Worm (Caenorhabditis elegans) whole organism, late embryonic: ENCODE results near the gene R12C12.9.

Experiments used
- C38D4.7 ChIP-seq: fragments of 200-800 bp; sonication (Bioruptor generic); optimal IDR thresholded peaks from 2 replicates; lab custom pipeline; 2018; ENCODE audit warnings: mild to moderate bottlenecking, missing genetic modification characterization, moderate library complexity, missing compliant biosample characterization
- F13H6.1 ChIP-seq: sonication (generic microtip); optimal IDR thresholded peaks from 2 replicates; lab custom pipeline; 2016; ENCODE audit warnings: missing genetic modification characterization, missing compliant biosample characterization
- K09A11.1 ChIP-seq: sonication (generic microtip); optimal IDR thresholded peaks from 2 replicates; lab custom pipeline; 2017; ENCODE audit warnings: antibody characterized with exemption, mild to moderate bottlenecking, missing genetic modification characterization, missing compliant biosample characterization; ENCODE audit not compliant: insufficient read depth
- T23F11.4 ChIP-seq: fragments of 200-800 bp; sonication (Bioruptor generic); optimal IDR thresholded peaks from 2 replicates; lab custom pipeline; 2018; ENCODE audit warnings: mild to moderate bottlenecking, missing genetic modification characterization, missing compliant biosample characterization
- Y22D7AL.16 ChIP-seq: sonication (generic microtip); optimal IDR thresholded peaks from 2 replicates; lab custom pipeline; 2016; ENCODE audit warnings: missing genetic modification characterization, missing compliant biosample characterization
- ahr-1 ChIP-seq: sonication (generic microtip); optimal IDR thresholded peaks from 2 replicates; lab custom pipeline; 2016; ENCODE audit warnings: missing genetic modification characterization, missing compliant biosample characterization
- ama-1 ChIP-seq: fragments of 150-350 bp; optimal IDR thresholded peaks from 2 replicates; lab custom pipeline; 2014
- ceh-14 ChIP-seq: sonication (generic microtip); optimal IDR thresholded peaks from 2 replicates; lab custom pipeline; 2016; ENCODE audit warnings: missing genotype, missing genetic modification characterization, missing compliant biosample characterization
- ceh-18 ChIP-seq: sonication (generic microtip); optimal IDR thresholded peaks from 2 replicates; lab custom pipeline; 2016; ENCODE audit warnings: missing genetic modification characterization, missing compliant biosample characterization
- ceh-19 ChIP-seq: fragments of 200-800 bp; sonication (Bioruptor generic); optimal IDR thresholded peaks from 2 replicates; lab custom pipeline; 2018; ENCODE audit warnings: mild to moderate bottlenecking, missing genetic modification characterization, missing compliant biosample characterization
- ceh-30 ChIP-seq: fragments of 150-350 bp; optimal IDR thresholded peaks from 2 replicates; lab custom pipeline; 2014; ENCODE audit warnings: missing biosample characterization, missing genetic modification characterization
- ceh-34 ChIP-seq: sonication (generic microtip); optimal IDR thresholded peaks from 2 replicates; lab custom pipeline; 2016; ENCODE audit warnings: mild to moderate bottlenecking, missing genetic modification characterization, missing compliant biosample characterization
- ceh-45 ChIP-seq: fragments of 200-800 bp; sonication (Bioruptor generic); IDR thresholded peaks from 2 replicates; pipeline ENCODE4 v1.3.6; 2022; ENCODE audit warnings: missing genetic modification reagents, missing genetic modification characterization, missing compliant biosample characterization
- ceh-9 ChIP-seq: sonication (generic microtip); optimal IDR thresholded peaks from 2 replicates; lab custom pipeline; 2016; ENCODE audit warnings: mild to moderate bottlenecking, missing genetic modification characterization, inconsistent platforms, missing compliant biosample characterization
- che-1 ChIP-seq: sonication (generic microtip); optimal IDR thresholded peaks from 2 replicates; lab custom pipeline; 2016; ENCODE audit warnings: mild to moderate bottlenecking, missing genetic modification characterization, missing compliant biosample characterization
- dmd-4 ChIP-seq: sonication (generic microtip); optimal IDR thresholded peaks from 2 replicates; lab custom pipeline; 2016; ENCODE audit warnings: borderline replicate concordance, missing genetic modification characterization, missing compliant biosample characterization
- dve-1 ChIP-seq: sonication (generic microtip); optimal IDR thresholded peaks from 2 replicates; lab custom pipeline; 2017; ENCODE audit warnings: antibody characterized with exemption, mild to moderate bottlenecking, missing genetic modification characterization, missing compliant biosample characterization
- elt-4 ChIP-seq: sonication (generic microtip); optimal IDR thresholded peaks from 2 replicates; lab custom pipeline; 2016; ENCODE audit warnings: missing genetic modification characterization, missing compliant biosample characterization
- eyg-1 ChIP-seq: sonication (generic microtip); optimal IDR thresholded peaks from 2 replicates; lab custom pipeline; 2016; ENCODE audit warnings: missing genotype, missing genetic modification characterization, missing compliant biosample characterization
- fax-1 ChIP-seq: sonication (generic microtip); optimal IDR thresholded peaks from 2 replicates; lab custom pipeline; 2016; ENCODE audit warnings: missing genotype, missing genetic modification characterization, missing compliant biosample characterization
- fkh-6 ChIP-seq: sonication (generic microtip); optimal IDR thresholded peaks from 2 replicates; lab custom pipeline; 2016; ENCODE audit warnings: missing genetic modification characterization, missing compliant biosample characterization
- hlh-13 ChIP-seq: fragments of 200-800 bp; sonication (Bioruptor generic); optimal IDR thresholded peaks from 2 replicates; lab custom pipeline; 2018; ENCODE audit warnings: mild to moderate bottlenecking, missing genetic modification characterization, missing compliant biosample characterization
- hlh-30 ChIP-seq: sonication (generic microtip); optimal IDR thresholded peaks from 2 replicates; lab custom pipeline; 2017; ENCODE audit warnings: antibody characterized with exemption, missing genetic modification characterization, missing compliant biosample characterization; ENCODE audit not compliant: insufficient read depth
- madf-2 ChIP-seq: sonication (generic microtip); optimal IDR thresholded peaks from 2 replicates; lab custom pipeline; 2017; ENCODE audit warnings: missing genetic modification characterization, missing compliant biosample characterization
- nhr-11 ChIP-seq: fragments of 150-350 bp; optimal IDR thresholded peaks from 2 replicates; lab custom pipeline; 2014; ENCODE audit warnings: missing biosample characterization, missing genetic modification characterization
- nhr-232 ChIP-seq: sonication (generic microtip); optimal IDR thresholded peaks from 2 replicates; lab custom pipeline; 2016; ENCODE audit warnings: missing genetic modification characterization, missing compliant biosample characterization
- odd-2 ChIP-seq: sonication (generic microtip); optimal IDR thresholded peaks from 2 replicates; lab custom pipeline; 2017; ENCODE audit warnings: antibody characterized with exemption, mild to moderate bottlenecking, missing genetic modification characterization, missing compliant biosample characterization
- pag-3 ChIP-seq: sonication (generic microtip); optimal IDR thresholded peaks from 2 replicates; lab custom pipeline; 2016; ENCODE audit warnings: missing compliant biosample characterization, missing genetic modification characterization, borderline replicate concordance
- pat-9 ChIP-seq: fragments of 200-800 bp; sonication (Bioruptor generic); optimal IDR thresholded peaks from 2 replicates; lab custom pipeline; 2018; ENCODE audit warnings: mild to moderate bottlenecking, missing genetic modification characterization, moderate library complexity, missing compliant biosample characterization
- pha-2 ChIP-seq: sonication (generic microtip); optimal IDR thresholded peaks from 2 replicates; lab custom pipeline; 2017; ENCODE audit warnings: mild to moderate bottlenecking, missing genetic modification characterization, missing compliant biosample characterization
- pha-4 ChIP-seq: fragments of 150-350 bp; optimal IDR thresholded peaks from 2 replicates; lab custom pipeline; 2018; ENCODE audit warnings: missing biosample characterization, missing genetic modification reagents, missing genetic modification characterization
- pros-1 ChIP-seq: fragments of 150-350 bp; optimal IDR thresholded peaks from 2 replicates; lab custom pipeline; 2014; ENCODE audit warnings: missing biosample characterization, missing genetic modification reagents, missing genetic modification characterization
- rnt-1 ChIP-seq: sonication (generic microtip); optimal IDR thresholded peaks from 2 replicates; lab custom pipeline; 2016; ENCODE audit warnings: missing genetic modification characterization, missing compliant biosample characterization
- syd-9 ChIP-seq: sonication (generic microtip); optimal IDR thresholded peaks from 2 replicates; lab custom pipeline; 2016; ENCODE audit warnings: mild to moderate bottlenecking, missing genetic modification characterization, moderate library complexity, missing compliant biosample characterization
- tbx-7 ChIP-seq: sonication (generic microtip); optimal IDR thresholded peaks from 2 replicates; lab custom pipeline; 2016; ENCODE audit warnings: missing genotype, missing genetic modification characterization, missing compliant biosample characterization
- unc-42 ChIP-seq: sonication (generic microtip); optimal IDR thresholded peaks from 2 replicates; lab custom pipeline; 2016; ENCODE audit warnings: missing genotype, missing genetic modification characterization, missing compliant biosample characterization
- unc-55 ChIP-seq: sonication (generic microtip); optimal IDR thresholded peaks from 2 replicates; lab custom pipeline; 2017; ENCODE audit warnings: missing biosample characterization, missing genetic modification reagents, missing genetic modification characterization
- ztf-16 ChIP-seq: sonication (generic microtip); optimal IDR thresholded peaks from 2 replicates; lab custom pipeline; 2017; ENCODE audit warnings: missing genetic modification characterization, missing compliant biosample characterization

R12C12.9 gene

DNA sequence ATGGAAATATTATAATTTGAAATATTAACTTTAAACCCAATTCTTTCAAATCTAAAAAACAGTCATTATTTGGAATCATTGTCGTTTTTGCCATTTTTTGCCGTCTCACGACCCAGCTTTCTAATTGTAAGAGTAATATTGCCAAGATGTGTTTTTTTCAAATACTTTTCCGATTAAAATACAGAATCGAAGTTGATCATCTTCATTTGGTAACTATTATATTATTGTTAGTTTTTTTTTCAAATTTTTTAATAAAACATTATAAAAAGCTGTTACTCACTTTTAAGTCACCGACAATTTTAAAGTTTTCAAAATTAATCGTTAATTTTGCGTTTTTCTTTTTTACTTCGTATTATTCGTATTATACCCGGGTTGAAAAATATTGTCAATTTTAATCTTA, 27.5 kb downstream of the R12C12.9 start, which contains the start of gene ins-5:
TSS of gene ins-5 (plus strand) at position 301 of the 400 bp plus-strand sequence.
- TF ChIP-seq C38D4.7 (GFP tag; lab: Kevin White, UChicago) (no peak), unc-55 (no peak), nhr-232 (tag; lab: Kevin White, UChicago) (no peak), fkh-6 (tag; lab: Kevin White, UChicago) (no peak), hlh-30 (tag; lab: Kevin White, UChicago) (no peak), ahr-1 (tag; lab: Kevin White, UChicago) (no peak), madf-2 (tag; lab: Kevin White, UChicago) (no peak), F13H6.1 (no peak), elt-4 (no peak), pat-9 (tag; lab: Kevin White, UChicago) (no peak)

DNA sequence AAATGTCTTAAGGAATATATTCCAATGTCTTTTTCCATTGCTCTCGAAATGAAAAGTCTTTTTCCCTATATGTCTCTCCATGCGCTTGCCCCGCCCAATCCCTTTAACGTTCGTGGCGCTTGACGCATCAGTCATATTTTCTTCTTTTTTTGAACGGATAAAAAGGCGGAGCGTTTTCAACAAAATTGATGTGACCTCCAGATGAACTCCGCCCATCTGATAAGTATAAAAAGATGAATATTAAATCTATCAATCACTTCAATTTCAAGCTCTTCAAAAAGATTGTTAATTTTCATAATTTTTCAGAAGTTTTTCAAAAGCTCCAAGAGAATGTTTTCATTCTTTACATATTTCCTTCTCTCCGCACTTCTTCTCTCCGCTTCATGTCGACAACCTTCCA, 28.7 kb downstream of the R12C12.9 start, which contains the start of gene ins-4:
TSS of gene ins-4 (plus strand) at position 301 of the 400 bp plus-strand sequence.
- TF ChIP-seq K09A11.1 (tag; lab: Kevin White, UChicago), result no peak
- TF ChIP-seq syd-9, result no peak
- TF ChIP-seq pag-3 (tag; lab: Kevin White, UChicago), result no peak
- no peak for TF ChIP-seq tbx-7 (tag; lab: Kevin White, UChicago)
- no peak for TF ChIP-seq rnt-1 (tag; lab: Kevin White, UChicago)
- TF ChIP-seq dve-1, result no peak
- no peak for TF ChIP-seq ceh-9
- TF ChIP-seq Y22D7AL.16 (tag; lab: Kevin White, UChicago), result no peak
- TF ChIP-seq ceh-19, result no peak
- TF ChIP-seq che-1 (tag; lab: Kevin White, UChicago), result no peak
- no peak for TF ChIP-seq ama-1 (lab: Kevin White, UChicago)
- TF ChIP-seq ceh-45 (GFP tag; lab: Robert Waterston, UW), result no peak
- no peak for TF ChIP-seq unc-42 (tag; lab: Kevin White, UChicago)
- no peak for TF ChIP-seq elt-4
- no peak for TF ChIP-seq ceh-14 (tag; lab: Kevin White, UChicago)
- TF ChIP-seq ceh-34 (tag; lab: Kevin White, UChicago), result no peak
- TF ChIP-seq ahr-1 (tag; lab: Kevin White, UChicago), result no peak
- TF ChIP-seq ztf-16 (tag; lab: Kevin White, UChicago), result no peak
- no peak for TF ChIP-seq pha-4 (tag; lab: Kevin White, UChicago)

- TF ChIP-seq fax-1 (tag; lab: Kevin White, UChicago) (no peak), pag-3 (tag; lab: Kevin White, UChicago) (no peak), dmd-4 (no peak), odd-2 (no peak), F13H6.1 (no peak), ahr-1 (tag; lab: Kevin White, UChicago) (no peak), ceh-18 (no peak), ceh-19 (no peak), pha-4 (tag; lab: Kevin White, UChicago) (no peak), pros-1 (tag; lab: Kevin White, UChicago) (no peak), nhr-11 (no peak), pha-2 (no peak), pat-9 (tag; lab: Kevin White, UChicago) (no peak), ceh-30 (tag; lab: Kevin White, UChicago) (no peak), eyg-1 (tag; lab: Kevin White, UChicago) (no peak), T23F11.4 (GFP tag; lab: Kevin White, UChicago) (no peak), hlh-13 (GFP tag; lab: Kevin White, UChicago) (no peak), nhr-232 (tag; lab: Kevin White, UChicago) (no peak)
Observed at ce11 chrII:5990668-5991067, 34.1 kb downstream of the R12C12.9 start, which contains the start of gene ins-3. ins-3 (minus strand) TSS chrII:5990768.
